Worm (Caenorhabditis elegans): ENCODE data around the gene gnrr-4.

DNA sequence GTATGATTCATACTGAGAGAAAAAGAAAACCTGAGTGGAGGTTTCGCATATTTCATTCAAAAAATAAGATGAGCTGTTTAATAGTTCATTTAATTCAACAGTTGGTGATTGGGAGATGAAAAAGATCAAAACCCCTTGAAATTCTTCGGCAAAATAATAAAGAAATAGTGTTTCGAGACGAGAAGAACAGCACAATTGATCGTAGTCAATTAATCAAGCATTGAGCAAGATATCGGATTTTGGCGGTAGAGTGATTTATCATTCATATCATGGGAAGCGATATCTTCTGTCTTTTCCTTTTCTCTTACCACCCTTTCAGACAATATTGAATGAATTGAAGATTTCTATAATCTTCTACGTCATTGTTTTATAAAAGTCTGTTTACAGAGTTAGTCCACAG, 3.6 kb upstream of the gnrr-4 start:
- TF ChIP-seq nfya-1 (tag; optimal IDR thresholded peaks at IDR 0.05; ENCODE audit: borderline replicate concordance, insufficient read depth) = no peak
- no peak for TF ChIP-seq him-1 (tag; optimal IDR thresholded peaks at IDR 0.05)
- no peak for TF ChIP-seq sdz-38 (tag; optimal IDR thresholded peaks at IDR 0.05)
- no peak for TF ChIP-seq lin-40 (tag; optimal IDR thresholded peaks at IDR 0.05)
- TF ChIP-seq Y53G8AR.9 (GFP tag; conservative IDR thresholded peaks at IDR 0.05) = no peak
- no peak for TF ChIP-seq cebp-1 (GFP tag; IDR thresholded peaks at IDR 0.05)
- no peak for TF ChIP-seq cebp-1 (tag; optimal IDR thresholded peaks at IDR 0.05)
- TF ChIP-seq pha-4 (tag; optimal IDR thresholded peaks at IDR 0.05) = no peak
- no peak for TF ChIP-seq unc-130 (GFP tag; optimal IDR thresholded peaks at IDR 0.05)
- TF ChIP-seq sptf-2 (GFP tag; optimal IDR thresholded peaks at IDR 0.05) = no peak
- TF ChIP-seq Y79H2A.3 (GFP tag; conservative IDR thresholded peaks at IDR 0.05) = no peak
- no peak for TF ChIP-seq egl-44 (GFP tag; IDR thresholded peaks at IDR 0.05)

Data from whole organism, young adult.